Worm (Caenorhabditis elegans) whole organism, dauer: ENCODE results near the gene F08F1.3.

Experiments
- unc-62 ChIP-seq: sonication (generic microtip); optimal IDR thresholded peaks from 2 replicates; lab custom pipeline; 2017; ENCODE audit warnings: missing biosample characterization, missing genetic modification reagents, missing genetic modification characterization

The F08F1.3 gene

DNA sequence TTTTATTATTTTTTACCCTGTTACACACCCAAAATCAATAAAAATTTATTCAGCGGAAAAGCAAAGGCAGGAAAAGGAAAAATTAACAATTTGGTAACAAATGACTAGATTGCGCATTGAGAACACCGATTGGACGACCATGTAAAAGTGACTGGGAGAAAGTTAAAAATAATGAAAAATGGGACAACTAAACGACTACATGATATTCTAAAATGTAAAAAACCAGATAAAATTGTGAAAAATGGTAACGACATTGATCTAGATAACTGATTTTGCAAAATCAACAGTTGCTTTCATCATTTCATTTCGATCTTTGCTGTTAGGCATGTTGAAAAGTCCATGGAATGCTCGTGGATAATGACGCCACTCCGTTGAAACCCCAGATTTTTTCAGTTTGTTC lies 31.2 kb downstream of the F08F1.3 start:
- no peak for TF ChIP-seq unc-62

DNA sequence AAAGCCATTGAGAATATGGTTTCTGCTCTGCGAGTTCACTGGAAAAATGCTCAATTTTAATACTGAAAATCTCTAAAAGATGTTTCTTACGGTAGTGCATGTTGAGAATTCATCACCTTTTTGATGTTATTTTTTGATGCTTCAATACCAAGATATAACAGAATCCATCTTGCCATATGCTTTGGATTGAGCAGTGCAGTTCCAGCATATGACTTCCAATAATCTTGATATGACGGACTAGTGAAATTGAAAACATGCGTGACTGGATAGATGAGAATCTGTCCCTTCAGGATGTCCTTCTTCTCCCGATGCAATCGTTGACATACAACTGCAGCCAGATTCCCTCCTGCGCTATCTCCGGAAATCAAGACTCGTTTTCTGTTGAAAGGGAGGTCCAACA lies 32.3 kb downstream of the F08F1.3 start:
- no peak for TF ChIP-seq unc-62

DNA sequence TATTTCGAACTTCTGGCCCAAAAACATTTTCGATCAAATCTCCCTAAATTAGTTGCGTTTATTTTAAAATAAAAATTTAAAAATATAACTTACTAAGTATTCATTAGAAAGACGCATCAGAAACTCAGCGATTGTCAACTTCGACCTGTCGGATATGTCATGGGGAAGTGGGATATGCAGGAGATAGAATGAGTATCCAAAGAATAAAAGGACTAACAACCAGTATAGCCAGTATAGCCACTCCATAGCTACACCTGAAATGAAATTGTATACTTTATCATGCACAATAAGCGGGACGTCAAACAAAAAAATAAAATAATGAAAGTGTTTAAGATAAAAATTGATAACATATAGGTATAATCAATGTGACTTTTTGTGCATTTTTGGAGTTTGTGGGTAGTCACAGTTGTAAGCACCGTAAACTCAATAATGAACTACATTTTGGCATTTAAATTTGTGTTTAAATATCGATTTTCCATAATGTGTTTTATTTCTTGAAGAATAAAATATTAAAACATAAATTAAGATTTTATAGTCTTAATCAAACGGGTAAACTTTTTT lies 34.5 kb downstream of the F08F1.3 start, which contains the start of gene F16F9.4:
F16F9.4 (minus strand) TSS at position 276 of the 561 bp plus-strand sequence.
- TF ChIP-seq unc-62: no peak

DNA sequence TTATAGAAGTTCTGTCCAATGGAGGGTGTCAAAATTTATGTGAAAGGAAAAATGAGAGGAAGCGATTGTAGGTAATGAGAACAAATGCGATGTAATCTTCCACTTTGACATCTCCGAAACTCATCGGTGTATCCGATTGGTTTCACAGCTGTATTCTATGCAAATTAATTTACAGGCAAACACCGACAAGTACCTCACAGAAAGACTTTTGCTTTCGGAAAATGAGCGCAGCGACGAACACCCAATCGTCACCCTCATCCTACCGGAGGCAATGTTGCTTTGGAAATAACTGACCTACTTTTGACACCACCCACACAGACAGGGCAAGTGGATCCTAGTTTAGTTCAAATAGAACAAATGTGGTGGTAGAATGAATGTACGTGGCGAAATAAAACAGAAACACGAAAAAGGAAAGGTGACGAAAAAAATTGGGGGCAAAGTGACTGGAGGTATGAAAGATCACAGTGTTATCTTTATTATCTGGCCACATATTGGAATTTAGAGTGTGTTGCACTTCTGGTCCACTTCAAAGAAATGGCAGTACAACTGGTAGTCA lies 35.3 kb downstream of the F08F1.3 start:
- no peak for TF ChIP-seq unc-62

DNA sequence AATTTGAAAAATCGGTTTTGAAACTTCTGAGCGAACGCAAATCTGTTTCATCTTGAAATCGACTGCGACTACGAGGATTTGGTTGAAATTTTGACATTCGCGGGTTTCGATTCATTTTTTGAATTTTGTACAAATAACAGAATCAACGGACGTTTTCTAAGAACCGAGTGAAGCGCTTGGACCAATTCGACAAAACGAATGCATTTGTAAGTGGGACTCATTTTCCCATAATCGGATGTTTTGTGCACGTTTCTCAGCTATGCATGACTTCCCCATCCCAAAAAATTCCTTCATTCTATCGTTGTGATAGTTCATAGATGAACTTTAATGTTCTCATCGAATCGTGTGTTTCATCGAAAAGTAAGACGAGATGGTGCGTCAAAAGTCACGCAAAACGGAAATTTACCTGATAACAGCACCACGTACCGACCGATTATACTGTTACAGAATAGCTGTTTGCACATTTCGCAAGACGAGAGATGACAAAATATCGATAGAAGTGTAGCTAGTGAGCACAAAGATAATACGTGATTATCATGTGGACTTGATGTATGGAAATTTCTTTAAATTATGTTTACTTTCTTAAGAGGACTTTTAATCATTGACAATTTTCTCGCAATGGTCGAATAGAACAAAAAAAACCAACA lies 41.6 kb downstream of the F08F1.3 start, which contains the start of gene mec-10:
mec-10 (minus strand) TSS at position 189 of the 647 bp plus-strand sequence.
- no peak for TF ChIP-seq unc-62

DNA sequence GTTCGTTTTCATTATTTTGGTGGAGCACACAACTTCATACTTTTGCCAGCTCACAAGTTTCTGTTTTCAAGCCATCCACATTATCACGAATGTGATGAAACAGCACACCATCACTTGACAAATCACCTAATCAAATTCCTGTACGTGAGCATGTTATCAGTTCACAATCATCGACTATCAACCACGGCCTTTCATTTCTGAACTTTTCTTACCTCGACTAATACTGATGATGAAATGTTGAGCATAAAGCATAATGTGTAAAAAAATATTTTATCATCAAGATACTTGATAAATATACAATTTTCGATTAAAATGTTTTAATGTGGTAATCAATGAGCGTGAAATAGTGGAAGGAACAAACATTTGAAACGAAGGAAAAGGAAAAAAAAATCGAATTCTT lies 44.8 kb downstream of the F08F1.3 start:
- no peak for TF ChIP-seq unc-62

DNA sequence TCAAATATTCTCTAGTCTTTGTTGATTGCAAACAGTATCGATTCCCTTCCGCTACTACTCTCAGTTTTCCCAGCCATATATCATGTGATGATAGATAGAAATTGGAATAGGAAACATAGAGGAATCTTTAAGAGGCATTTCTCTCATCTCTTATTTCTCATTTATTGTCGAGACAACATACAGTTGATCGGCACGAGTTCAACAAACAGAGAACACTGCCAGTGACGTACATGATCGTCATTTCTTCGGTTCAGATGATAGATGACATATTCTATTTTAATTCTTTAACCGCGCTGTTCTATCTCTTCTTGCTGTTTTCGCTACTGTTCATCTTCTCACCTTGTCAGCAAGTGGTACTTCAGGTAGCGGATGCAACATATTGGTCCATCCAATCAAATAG lies 46.5 kb downstream of the F08F1.3 start:
- no peak for TF ChIP-seq unc-62

DNA sequence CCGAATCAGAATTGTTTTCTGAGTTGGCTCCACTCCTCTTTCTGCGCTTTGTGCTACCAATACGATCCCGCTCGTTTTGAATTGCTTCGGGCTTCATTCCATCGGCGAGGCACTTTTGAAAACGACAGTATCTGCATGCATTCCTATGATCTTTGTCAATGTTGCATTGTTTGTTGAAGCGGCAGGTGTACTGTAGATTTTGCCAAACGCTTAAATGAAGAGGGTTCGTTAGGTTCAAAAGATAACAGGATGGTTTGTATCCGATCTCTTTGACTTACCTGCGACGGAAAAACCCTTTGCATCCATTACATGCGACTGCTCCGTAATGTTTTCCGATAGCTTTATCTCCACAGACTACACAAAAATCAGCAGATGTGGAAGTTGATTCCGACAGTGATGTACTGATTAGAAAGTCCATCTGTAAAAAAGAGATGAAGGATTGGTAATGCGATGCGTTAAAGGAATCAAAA lies 47.2 kb downstream of the F08F1.3 start, which contains the start of gene nhr-14:
nhr-14 (minus strand) TSS at position 420 of the 470 bp plus-strand sequence.
- no peak for TF ChIP-seq unc-62

DNA sequence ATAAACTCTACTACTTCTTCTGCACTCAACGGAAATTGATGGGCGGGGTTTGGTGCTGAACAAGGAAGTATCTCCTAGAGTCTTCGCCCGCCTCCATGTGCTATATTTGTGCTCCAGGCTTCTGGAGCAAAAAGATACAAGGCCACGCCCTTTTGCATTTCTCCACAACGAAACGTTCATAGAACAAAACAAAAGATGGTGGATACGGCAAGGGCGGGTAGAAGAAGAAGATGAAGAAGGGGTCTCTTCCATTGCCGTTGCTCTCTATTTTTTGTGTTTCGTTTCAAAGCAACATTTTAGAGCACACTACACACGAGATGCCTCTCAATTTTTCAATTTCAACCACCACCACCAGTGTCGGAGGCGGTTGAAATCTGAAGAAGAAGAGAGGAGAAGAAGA lies 47.7 kb downstream of the F08F1.3 start:
- no peak for TF ChIP-seq unc-62

DNA sequence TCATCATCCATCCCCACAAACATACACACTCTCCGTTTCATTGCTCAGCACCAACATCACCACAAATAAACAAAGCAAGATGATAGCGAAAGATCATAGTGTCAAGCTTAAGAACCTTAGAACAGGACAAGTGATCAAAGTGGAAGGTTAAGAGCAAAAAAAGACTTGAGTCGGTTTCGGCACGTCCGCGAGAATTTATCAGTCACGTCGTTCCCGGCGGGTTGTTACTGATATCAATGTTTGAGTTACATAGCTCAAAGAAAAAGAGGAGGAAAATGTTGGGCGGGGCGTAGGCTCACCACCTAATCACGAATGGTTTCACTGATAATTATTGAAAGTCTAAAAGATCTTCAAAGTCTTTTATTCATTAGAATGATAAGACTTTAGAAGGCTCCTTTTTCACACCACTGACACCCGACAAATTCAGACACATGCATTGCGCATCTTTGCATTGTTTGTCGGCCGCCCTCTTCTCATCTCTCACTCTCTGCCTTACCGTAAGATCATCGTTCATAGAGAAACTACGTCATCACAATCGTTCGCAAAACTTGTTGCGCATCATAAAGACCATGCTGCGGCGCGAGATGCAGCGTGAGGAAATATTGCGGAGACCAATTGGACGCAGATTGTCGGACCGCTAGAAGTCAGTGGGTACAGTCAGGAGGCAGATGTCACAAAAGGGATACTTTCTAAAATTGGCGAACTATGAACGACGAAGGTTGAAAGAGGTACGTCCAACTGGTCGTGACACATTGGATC lies 48.6 kb downstream of the F08F1.3 start:
- TF ChIP-seq unc-62: no peak

DNA sequence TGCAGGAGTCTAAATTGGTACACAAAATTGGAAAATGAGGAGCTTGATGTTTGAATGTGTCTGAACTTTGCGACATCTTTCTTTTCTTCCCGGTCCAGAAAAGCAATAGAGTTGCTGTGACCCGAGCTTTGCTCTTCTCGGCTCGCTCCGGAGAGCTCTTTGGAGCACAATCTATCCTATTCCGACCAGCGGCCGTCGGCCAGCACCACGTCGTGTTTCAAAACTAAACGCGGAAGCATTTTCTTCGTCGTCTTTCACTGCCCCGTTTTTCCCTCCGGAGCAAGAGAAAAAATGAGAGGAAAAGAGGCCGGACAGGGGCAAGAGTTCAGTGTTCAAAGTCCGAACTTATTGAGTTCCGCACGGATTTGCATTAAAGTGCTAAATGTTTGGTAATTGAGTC lies 50.4 kb downstream of the F08F1.3 start:
- TF ChIP-seq unc-62: no peak
